Worm (Caenorhabditis elegans): ENCODE results near the gene mig-23.

DNA sequence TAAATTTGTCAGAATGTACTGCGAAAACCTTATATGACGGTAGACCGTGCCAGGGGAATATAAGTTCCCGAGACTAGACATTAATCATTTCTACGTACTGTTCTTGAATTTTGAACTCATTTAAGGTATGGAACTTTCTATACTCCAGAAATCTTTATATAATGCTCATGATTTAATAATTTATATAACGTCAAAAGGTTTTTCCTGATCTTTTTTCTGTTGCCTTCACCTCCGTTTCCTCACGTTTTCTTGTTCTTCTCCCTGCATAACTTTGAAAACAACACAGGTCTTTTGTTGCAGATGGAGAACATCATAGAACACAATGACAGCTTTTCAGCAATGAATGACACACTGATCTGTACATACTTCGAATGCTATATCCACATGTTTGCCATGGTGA, 17.8 kb downstream of the mig-23 start, which contains the start of gene egl-6:
- TF ChIP-seq tbx-2 (tag; optimal IDR thresholded peaks at IDR 0.05) (no peak), ztf-11 (tag; optimal IDR thresholded peaks at IDR 0.05) (no peak)

Measured in whole organism, L3 larva.